Fruit fly (Drosophila melanogaster) whole organism, adult: Measurements from ENCODE around the gene CG9550.

Experiments
- CG11617 ChIP-seq: fragments of 200-800 bp; sonication (Bioruptor generic); optimal IDR thresholded peaks from 2 replicates; lab custom pipeline; 2017; ENCODE audit warnings: mild to moderate bottlenecking, missing biosample characterization, missing genetic modification reagents, missing genetic modification characterization
- CG12768 ChIP-seq: fragments of 200-800 bp; sonication (Bioruptor generic); optimal IDR thresholded peaks from 2 replicates; lab custom pipeline; 2017; ENCODE audit warnings: missing biosample characterization, missing genetic modification characterization, mild to moderate bottlenecking, moderate library complexity, missing genetic modification reagents
- CG14711 ChIP-seq: fragments of 200-800 bp; sonication (Bioruptor generic); optimal IDR thresholded peaks from 2 replicates; lab custom pipeline; 2018; ENCODE audit warnings: missing biosample characterization, mild to moderate bottlenecking, missing genetic modification characterization, moderate library complexity
- CG1620 ChIP-seq: fragments of 200-800 bp; sonication (Bioruptor generic); optimal IDR thresholded peaks from 2 replicates; lab custom pipeline; 2016; ENCODE audit warnings: missing biosample characterization, missing genetic modification characterization
- CG33017 ChIP-seq: fragments of 200-800 bp; sonication (Bioruptor generic); optimal IDR thresholded peaks from 2 replicates; lab custom pipeline; 2018; ENCODE audit warnings: missing biosample characterization, mild to moderate bottlenecking, missing genetic modification characterization, moderate library complexity
- CG5204 ChIP-seq: fragments of 200-800 bp; sonication (Bioruptor generic); optimal IDR thresholded peaks from 2 replicates; lab custom pipeline; 2016; ENCODE audit warnings: missing biosample characterization, missing genetic modification characterization
- CG7045 ChIP-seq: fragments of 200-800 bp; sonication (Bioruptor generic); optimal IDR thresholded peaks from 2 replicates; lab custom pipeline; 2017; ENCODE audit warnings: missing biosample characterization, mild to moderate bottlenecking, missing genetic modification characterization
- CG7101 ChIP-seq: fragments of 200-800 bp; sonication (Bioruptor generic); optimal IDR thresholded peaks from 2 replicates; lab custom pipeline; 2018; ENCODE audit warnings: missing biosample characterization, mild to moderate bottlenecking, missing genetic modification characterization, moderate library complexity
- Clk ChIP-seq: fragments of 200-800 bp; sonication (Bioruptor generic); optimal IDR thresholded peaks from 2 replicates; lab custom pipeline; 2017; ENCODE audit warnings: missing biosample characterization, missing genetic modification characterization
- Crg-1 ChIP-seq: fragments of 200-800 bp; sonication (Bioruptor generic); optimal IDR thresholded peaks from 2 replicates; lab custom pipeline; 2016; ENCODE audit warnings: missing biosample characterization, missing genetic modification characterization
- Hr96 ChIP-seq: fragments of 200-800 bp; sonication (Bioruptor generic); optimal IDR thresholded peaks from 2 replicates; lab custom pipeline; 2016; ENCODE audit warnings: missing biosample characterization, missing genetic modification characterization
- Mnt ChIP-seq: fragments of 200-800 bp; sonication (Bioruptor generic); optimal IDR thresholded peaks from 2 replicates; lab custom pipeline; 2016; ENCODE audit warnings: missing biosample characterization, mild to moderate bottlenecking, missing genetic modification characterization
- bab1 ChIP-seq: fragments of 200-800 bp; sonication (Bioruptor generic); optimal IDR thresholded peaks from 3 replicates; lab custom pipeline; 2019; ENCODE audit warnings: missing biosample characterization, mild to moderate bottlenecking, missing genetic modification characterization, moderate library complexity
- cic ChIP-seq: fragments of 200-800 bp; sonication (Bioruptor generic); optimal IDR thresholded peaks from 2 replicates; lab custom pipeline; 2017; ENCODE audit warnings: missing biosample characterization, mild to moderate bottlenecking, missing genetic modification characterization, moderate library complexity
- cnc ChIP-seq, 2 experiments: fragments of >200 bp; optimal IDR thresholded peaks; 2 replicates each; lab custom pipeline; 2017
- kay ChIP-seq: fragments of 200-800 bp; sonication (Bioruptor generic); peaks from one replicate; lab custom pipeline; 2016; ENCODE audit warnings: missing biosample characterization, missing genetic modification characterization, borderline replicate concordance
- ovo ChIP-seq: fragments of 200-800 bp; sonication (Bioruptor generic); optimal IDR thresholded peaks from 2 replicates; lab custom pipeline; 2016; ENCODE audit warnings: missing biosample characterization, missing genetic modification characterization
- pad ChIP-seq: fragments of 200-800 bp; sonication (Bioruptor generic); optimal IDR thresholded peaks from 3 replicates; lab custom pipeline; 2017; ENCODE audit warnings: missing biosample characterization, missing genetic modification characterization, mild to moderate bottlenecking, moderate library complexity, missing genetic modification reagents
- tj ChIP-seq: fragments of 200-800 bp; sonication (Bioruptor generic); optimal IDR thresholded peaks from 3 replicates; lab custom pipeline; 2017; ENCODE audit warnings: missing biosample characterization, mild to moderate bottlenecking, missing genetic modification characterization, moderate library complexity
- toe ChIP-seq: fragments of 200-800 bp; sonication (Bioruptor generic); optimal IDR thresholded peaks from 2 replicates; lab custom pipeline; 2016; ENCODE audit warnings: missing biosample characterization, missing genetic modification characterization

The CG9550 gene

DNA sequence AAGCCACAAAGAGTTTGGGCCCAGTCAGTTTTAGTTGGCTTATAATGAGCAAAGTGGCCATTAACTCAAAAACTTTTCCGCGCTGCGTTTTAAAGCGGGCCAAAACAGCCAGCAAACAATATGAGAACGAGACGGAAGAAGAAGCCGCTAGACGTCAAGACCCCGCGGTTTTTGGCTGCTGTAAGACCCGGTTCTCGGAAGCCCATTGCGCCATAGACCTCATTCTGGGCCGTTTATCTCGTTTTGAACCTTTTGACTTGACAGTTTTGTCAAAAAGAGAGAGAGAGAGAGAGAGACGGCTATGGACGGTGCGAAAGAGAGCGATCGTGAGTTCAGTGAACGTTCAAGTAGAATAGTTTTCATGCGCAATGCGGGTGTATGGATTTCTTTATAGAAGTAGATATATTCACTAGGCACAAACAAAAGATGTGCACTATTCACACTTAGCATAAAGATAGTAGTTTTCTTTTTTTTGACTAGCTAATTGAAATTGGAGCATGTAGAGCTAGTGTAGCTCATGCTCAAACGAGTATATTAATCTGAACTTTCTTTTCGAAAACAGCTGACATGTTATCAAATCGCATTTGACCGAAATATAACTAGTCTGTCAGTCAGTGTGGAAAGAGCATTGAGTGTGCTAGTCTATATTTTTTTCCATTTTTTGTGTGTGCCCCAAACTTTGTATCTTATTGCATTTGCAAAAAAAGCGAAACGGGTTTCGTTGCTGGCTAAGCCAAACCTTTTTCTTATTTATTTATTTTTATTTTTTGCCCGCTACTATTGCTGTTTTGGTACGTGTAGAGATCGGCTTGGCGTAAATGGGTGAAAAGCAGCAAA is 6.3 kb downstream of the CG9550 start:
- TF ChIP-seq toe (GFP tag; lab: Kevin White, UChicago) = no peak
- no peak for TF ChIP-seq Hr96 (GFP tag; lab: Kevin White, UChicago)
- TF ChIP-seq CG7101 (tag; lab: Kevin White, UChicago) = no peak
- TF ChIP-seq kay = no peak
- no peak for TF ChIP-seq pad (GFP tag; lab: Kevin White, UChicago)
- TF ChIP-seq CG5204 = no peak
- TF ChIP-seq cnc (optimal IDR thresholded peaks at IDR 0.05; lab: Kevin White, UChicago) = no peak
- TF ChIP-seq CG12768 = no peak
- no peak for TF ChIP-seq Clk (GFP tag; lab: Kevin White, UChicago)
- no peak for TF ChIP-seq CG11617
- TF ChIP-seq Crg-1 (GFP tag; lab: Kevin White, UChicago) = no peak
- no peak for TF ChIP-seq CG14711 (tag; lab: Kevin White, UChicago)
- no peak for TF ChIP-seq CG1620
- no peak for TF ChIP-seq cic (GFP tag; lab: Kevin White, UChicago)
- TF ChIP-seq CG33017 (tag; lab: Kevin White, UChicago) = no peak

DNA sequence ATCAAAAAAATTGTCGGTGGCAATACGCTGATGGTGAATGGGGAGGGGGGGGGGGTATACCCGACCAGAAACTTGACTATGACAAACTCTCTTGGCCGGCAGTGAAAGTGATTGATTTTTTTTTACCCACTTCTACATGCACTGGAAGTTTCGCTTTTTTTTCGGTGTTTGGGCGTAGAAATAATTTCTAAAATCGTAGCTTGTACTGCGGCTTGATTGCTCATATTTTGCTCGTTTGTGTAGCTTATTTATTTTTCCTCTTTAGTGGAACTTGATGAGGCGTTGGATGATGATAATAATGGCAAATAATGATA is 6.8 kb downstream of the CG9550 start:
- no peak for TF ChIP-seq CG14711 (tag; lab: Kevin White, UChicago)
- no peak for TF ChIP-seq tj (GFP tag; lab: Kevin White, UChicago)

DNA sequence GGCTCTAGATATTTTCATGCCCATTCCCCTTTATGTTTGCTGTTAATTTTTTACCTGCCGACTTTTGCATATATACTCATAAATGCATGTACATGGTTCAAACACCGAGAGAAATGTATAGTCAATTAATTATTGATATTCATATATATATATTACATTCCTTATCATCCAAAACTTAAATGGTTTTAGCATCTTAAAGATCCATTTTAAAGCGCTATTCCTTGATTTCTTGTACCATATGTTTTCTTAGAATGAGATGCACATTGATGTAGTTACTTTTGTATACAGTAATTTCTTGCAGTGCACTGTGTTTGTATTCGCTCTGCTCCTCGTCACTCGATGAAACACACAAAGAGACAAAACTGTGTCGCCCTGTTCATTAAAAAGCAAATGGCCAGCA is 11.8 kb downstream of the CG9550 start:
- no peak for TF ChIP-seq ovo (GFP tag; lab: Kevin White, UChicago)
- no peak for TF ChIP-seq Crg-1 (GFP tag; lab: Kevin White, UChicago)
- no peak for TF ChIP-seq Mnt (GFP tag; lab: Kevin White, UChicago)
- TF ChIP-seq CG1620 = no peak
- TF ChIP-seq CG5204 = no peak
- TF ChIP-seq kay = no peak
- TF ChIP-seq tj (GFP tag; lab: Kevin White, UChicago) = no peak
- TF ChIP-seq cnc (optimal IDR thresholded peaks at IDR 0.05; lab: Kevin White, UChicago) = no peak

DNA sequence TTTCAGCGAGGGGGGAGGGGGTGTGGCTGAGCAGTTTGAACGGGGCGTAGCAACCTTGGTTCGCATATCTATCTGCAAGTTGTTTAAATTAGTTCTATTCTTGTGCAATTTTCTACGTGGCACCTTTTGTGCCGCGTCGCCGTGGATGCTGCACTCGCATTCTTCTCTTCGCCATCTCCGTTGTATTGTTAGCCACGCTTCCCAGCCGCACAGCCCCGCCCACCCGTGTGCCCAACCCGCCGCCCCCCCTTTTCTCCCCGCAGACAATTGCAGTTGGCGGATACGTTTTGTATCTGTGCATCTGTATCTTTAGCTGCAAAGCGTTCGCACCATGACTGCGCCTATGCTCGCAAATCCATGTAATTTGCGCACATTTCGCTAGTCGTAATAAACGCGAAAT is 17.1 kb downstream of the CG9550 start:
- TF ChIP-seq CG12768 (peak; percentile 51), Clk (GFP tag; lab: Kevin White, UChicago) (no peak)

DNA sequence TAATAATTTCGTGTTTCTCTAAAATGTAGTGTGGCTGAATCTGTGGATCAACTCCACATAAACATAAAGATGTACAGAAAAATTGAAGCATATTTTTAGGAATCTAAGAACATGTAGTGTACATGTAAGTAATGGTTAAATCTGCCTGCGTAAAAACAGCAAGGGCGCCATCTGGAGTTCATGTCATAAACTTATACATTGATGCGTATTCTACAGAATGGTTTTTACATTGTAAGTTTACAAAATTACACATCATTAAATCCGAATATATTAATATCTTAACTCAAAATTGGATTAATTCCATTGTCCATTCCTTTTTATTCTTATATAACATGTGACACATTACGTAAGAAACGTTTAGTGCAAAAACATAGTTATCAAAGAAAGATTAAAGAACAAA is 30.1 kb downstream of the CG9550 start:
- no peak for TF ChIP-seq CG33017 (tag; lab: Kevin White, UChicago)
- no peak for TF ChIP-seq kay
- TF ChIP-seq CG1620 = peak; percentile 26
- TF ChIP-seq toe (GFP tag; lab: Kevin White, UChicago) = no peak
- TF ChIP-seq Crg-1 (GFP tag; lab: Kevin White, UChicago) = no peak
- TF ChIP-seq pad (GFP tag; lab: Kevin White, UChicago) = no peak
- TF ChIP-seq bab1 = peak; percentile 24

DNA sequence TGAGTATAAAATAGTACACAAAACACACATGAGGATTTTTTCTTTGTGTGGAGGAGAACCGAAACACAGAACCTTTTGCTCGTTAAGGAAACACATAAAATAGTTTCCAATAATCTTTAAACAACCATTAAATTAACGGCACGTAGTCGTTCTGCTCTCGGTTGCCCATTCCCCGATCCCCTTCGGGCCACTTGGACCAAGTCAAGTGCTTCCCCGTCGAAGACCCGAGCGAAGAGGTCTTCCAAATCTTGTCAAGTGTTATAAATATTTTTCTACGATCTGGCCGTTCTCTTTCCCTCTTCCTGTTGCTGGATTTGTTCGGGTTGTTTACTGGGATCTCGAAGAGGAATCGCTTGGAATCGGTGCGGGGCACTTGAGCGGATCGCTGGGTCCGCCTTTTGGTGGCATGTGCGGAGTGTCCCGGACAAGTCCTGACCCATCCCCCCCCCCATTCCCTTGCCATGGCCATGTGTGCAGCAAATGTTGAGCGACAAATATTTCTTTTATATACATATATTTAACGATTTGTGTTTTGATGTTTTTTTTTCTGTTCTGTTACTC is 34.2 kb downstream of the CG9550 start:
- no peak for TF ChIP-seq CG12768
- no peak for TF ChIP-seq CG1620
- no peak for TF ChIP-seq CG7045 (GFP tag; lab: Kevin White, UChicago)
- no peak for TF ChIP-seq ovo (GFP tag; lab: Kevin White, UChicago)
- TF ChIP-seq CG33017 (tag; lab: Kevin White, UChicago) = no peak
- no peak for TF ChIP-seq CG7101 (tag; lab: Kevin White, UChicago)
- no peak for TF ChIP-seq bab1
- no peak for TF ChIP-seq cnc (optimal IDR thresholded peaks at IDR 0.05; lab: Kevin White, UChicago)
- no peak for TF ChIP-seq toe (GFP tag; lab: Kevin White, UChicago)
- TF ChIP-seq tj (GFP tag; lab: Kevin White, UChicago) = no peak

DNA sequence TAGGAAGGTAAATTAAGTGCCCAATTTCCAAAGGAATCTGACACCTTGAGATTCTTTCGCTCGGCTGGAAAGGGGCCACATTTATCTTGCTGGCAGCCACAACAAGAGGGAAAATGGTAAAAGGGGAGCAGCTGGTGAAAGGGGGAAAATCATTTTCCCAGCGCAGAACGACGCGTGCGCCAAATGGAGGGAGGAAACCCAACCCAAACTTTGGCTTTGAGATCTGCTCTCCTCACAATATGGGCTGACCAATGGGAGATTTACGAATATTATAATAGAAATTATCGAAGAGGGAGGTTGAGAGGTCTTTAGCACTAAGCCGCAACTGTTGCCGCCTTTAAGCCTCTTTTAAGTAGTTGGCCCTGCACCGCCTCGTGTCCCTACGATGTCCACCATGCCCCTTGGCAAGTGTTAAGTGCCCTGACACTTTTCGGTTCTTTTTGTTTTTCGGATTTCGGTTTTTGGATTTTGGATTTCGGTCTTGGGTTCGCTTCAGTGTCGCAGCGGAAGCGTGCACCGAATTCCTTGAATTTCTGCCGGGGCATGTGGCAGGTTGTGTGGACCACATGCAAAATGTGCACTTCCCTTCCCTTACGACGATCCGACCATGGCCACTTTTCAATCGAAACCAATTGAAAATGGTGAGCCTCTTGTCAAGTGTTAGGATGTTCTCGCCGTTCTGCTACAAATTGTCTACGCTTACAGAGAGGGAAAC is 35.3 kb downstream of the CG9550 start:
- no peak for TF ChIP-seq CG7101 (tag; lab: Kevin White, UChicago)
- no peak for TF ChIP-seq toe (GFP tag; lab: Kevin White, UChicago)
- TF ChIP-seq CG11617 = no peak
- no peak for TF ChIP-seq CG33017 (tag; lab: Kevin White, UChicago)
- TF ChIP-seq ovo (GFP tag; lab: Kevin White, UChicago) = no peak
- no peak for TF ChIP-seq Crg-1 (GFP tag; lab: Kevin White, UChicago)
- no peak for TF ChIP-seq kay
- no peak for TF ChIP-seq Mnt (GFP tag; lab: Kevin White, UChicago)
- TF ChIP-seq Clk (GFP tag; lab: Kevin White, UChicago) = no peak
- TF ChIP-seq tj (GFP tag; lab: Kevin White, UChicago) = no peak
- TF ChIP-seq cic (GFP tag; lab: Kevin White, UChicago) = no peak
- TF ChIP-seq CG12768 = no peak
- TF ChIP-seq cnc (optimal IDR thresholded peaks at IDR 0.05; lab: Kevin White, UChicago) = no peak
- no peak for TF ChIP-seq CG5204
- no peak for TF ChIP-seq bab1
- TF ChIP-seq CG7045 (GFP tag; lab: Kevin White, UChicago) = no peak
- no peak for TF ChIP-seq Hr96 (GFP tag; lab: Kevin White, UChicago)
- TF ChIP-seq pad (GFP tag; lab: Kevin White, UChicago) = no peak
